Fruit fly (Drosophila melanogaster) Kc167 (cell line): ENCODE measurements around the gene Mlp84B.

Experiments
- Myc ChIP-seq: fragments of >200 bp; optimal IDR thresholded peaks from 2 replicates; lab custom pipeline; 2017; ENCODE audit warnings: missing external identifiers
- Sin3A ChIP-seq: fragments of >200 bp; optimal IDR thresholded peaks from 2 replicates; lab custom pipeline; 2018; ENCODE audit warnings: missing external identifiers
- h ChIP-seq: fragments of >200 bp; optimal IDR thresholded peaks from 3 replicates; lab custom pipeline; 2018; ENCODE audit warnings: missing external identifiers
- insv ChIP-seq: fragments of >200 bp; optimal IDR thresholded peaks from 3 replicates; lab custom pipeline; 2018; ENCODE audit warnings: missing external identifiers
- psq ChIP-seq: fragments of >200 bp; optimal IDR thresholded peaks from 2 replicates; lab custom pipeline; 2017; ENCODE audit warnings: missing external identifiers
- ttk ChIP-seq: sonication (Bioruptor generic); optimal IDR thresholded peaks from 2 replicates; lab custom pipeline; 2017; ENCODE audit warnings: missing external identifiers

Mlp84B gene

dm6 chr3R:7117590-7117989, at the start of gene Mlp84B:
Gene Mlp84B, minus strand, starts transcription at chr3R:7117732.
- TF ChIP-seq Myc (lab: Kevin White, UChicago) = no peak
- TF ChIP-seq insv = no peak
- no peak for TF ChIP-seq Sin3A (lab: Kevin White, UChicago)
- no peak for TF ChIP-seq psq (lab: Kevin White, UChicago)

- TF ChIP-seq h (lab: Kevin White, UChicago) = no peak
- TF ChIP-seq insv = no peak
- TF ChIP-seq Sin3A (lab: Kevin White, UChicago) = no peak
- TF ChIP-seq ttk (lab: Kevin White, UChicago) = no peak
- TF ChIP-seq Myc (lab: Kevin White, UChicago) = no peak
- TF ChIP-seq psq (lab: Kevin White, UChicago) = no peak
Measured at dm6 chr3R:7162356-7163289, 45.1 kb upstream of the Mlp84B start, which contains the start of gene sas. Gene sas, plus strand, starts transcription at chr3R:7162808.

- TF ChIP-seq Myc (lab: Kevin White, UChicago) = no peak
- TF ChIP-seq Sin3A (lab: Kevin White, UChicago) = no peak
- TF ChIP-seq ttk (lab: Kevin White, UChicago) = no peak
- no peak for TF ChIP-seq psq (lab: Kevin White, UChicago)
- no peak for TF ChIP-seq insv
- no peak for TF ChIP-seq h (lab: Kevin White, UChicago)
Measured at dm6 chr3R:7159615-7160014, 42.1 kb upstream of the Mlp84B start.

- TF ChIP-seq Sin3A (lab: Kevin White, UChicago) = no peak
- no peak for TF ChIP-seq insv
Measured at dm6 chr3R:7157102-7157501, 39.6 kb upstream of the Mlp84B start.

- TF ChIP-seq Sin3A (lab: Kevin White, UChicago) (no peak), psq (lab: Kevin White, UChicago) (no peak), Myc (lab: Kevin White, UChicago) (no peak), h (lab: Kevin White, UChicago) (no peak), insv (no peak), ttk (lab: Kevin White, UChicago) (no peak)
Measured at dm6 chr3R:7154586-7155357, 37.2 kb upstream of the Mlp84B start, which contains the start of gene MAGE. Gene MAGE, minus strand, starts transcription at chr3R:7155180.

DNA sequence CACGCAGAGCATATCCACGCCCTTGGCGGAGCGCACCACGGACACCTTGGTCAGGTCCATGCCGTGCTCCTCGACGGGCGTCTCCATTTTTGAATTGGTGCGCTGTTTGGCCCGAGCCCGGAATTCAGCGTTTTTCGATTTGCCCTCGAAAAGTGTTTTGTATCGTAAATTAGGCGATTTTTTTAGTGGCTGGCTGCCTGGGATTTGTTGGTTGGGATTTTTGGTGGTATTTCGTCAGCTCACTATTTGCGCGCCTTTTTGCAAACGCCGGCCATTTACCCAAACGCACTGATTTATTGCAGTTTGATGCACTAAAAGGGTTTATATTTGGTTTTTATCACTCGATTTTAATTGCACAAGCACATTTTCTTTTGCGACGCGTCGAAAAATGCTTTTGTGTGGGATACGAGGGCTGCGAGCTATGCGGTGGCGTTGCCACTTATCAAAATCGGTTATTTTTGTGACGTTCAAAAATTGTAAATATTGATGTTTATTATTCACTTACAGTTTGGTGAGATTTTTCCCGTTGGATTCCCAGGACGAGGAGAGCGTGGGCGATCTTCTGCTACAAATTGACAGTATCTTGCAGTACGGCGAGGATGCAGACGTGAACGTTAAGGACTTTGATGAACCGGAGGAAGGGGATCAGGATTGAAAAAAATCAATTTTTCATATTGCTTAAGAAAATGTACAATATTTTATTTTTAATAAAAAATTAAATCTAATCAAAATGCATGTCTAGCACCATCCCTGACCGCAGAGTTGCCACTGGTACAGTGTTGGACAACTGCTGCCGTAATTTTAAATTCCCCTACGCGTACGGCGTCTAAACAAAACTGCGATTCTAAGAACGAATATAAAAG, 33.2 kb upstream of the Mlp84B start, which contains the start of the genes gfzf and Sas-4:
gfzf (minus strand) TSS at position 425 of the 863 bp plus-strand sequence.
Sas-4 (plus strand) TSS at position 824 of the 863 bp plus-strand sequence.
- TF ChIP-seq Myc (lab: Kevin White, UChicago) (no peak), insv (no peak), psq (lab: Kevin White, UChicago) (no peak), ttk (lab: Kevin White, UChicago) (no peak), Sin3A (lab: Kevin White, UChicago) (no peak), h (lab: Kevin White, UChicago) (no peak)

DNA sequence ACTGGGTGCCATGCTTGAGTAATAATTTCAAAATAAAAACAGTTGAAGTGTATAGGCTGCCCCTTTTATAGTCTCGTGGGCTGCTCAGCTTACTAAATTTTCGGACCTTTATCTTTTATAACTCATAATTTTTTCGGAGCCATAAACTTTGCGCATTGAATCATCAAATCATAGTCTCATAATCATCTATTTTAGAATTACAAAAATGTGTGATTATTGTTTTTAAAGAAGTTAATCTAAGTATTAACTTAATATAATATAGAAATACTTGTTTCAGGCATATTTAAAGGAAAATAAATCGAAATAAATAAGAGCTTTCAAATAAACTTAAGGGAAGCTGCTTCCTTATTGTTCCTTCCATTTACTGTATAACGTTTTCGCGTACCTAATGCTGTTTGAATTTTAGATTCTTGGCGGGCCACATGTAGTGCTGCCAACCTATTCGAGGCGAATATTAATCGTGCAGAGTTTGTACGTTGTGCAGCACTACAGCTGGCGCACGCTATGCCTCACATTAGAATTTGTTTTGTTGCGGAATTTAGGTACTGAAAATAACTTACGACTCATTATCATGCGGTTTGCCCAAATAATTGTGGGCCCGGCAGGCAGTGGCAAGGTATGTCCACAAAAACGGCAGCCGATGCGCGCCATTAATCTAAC, 26.8 kb upstream of the Mlp84B start, which contains the start of the genes CG14610 and CG2656:
CG14610 (minus strand) TSS at position 51 of the 660 bp plus-strand sequence.
CG2656 (plus strand) TSS at position 480 of the 660 bp plus-strand sequence.
- TF ChIP-seq psq (lab: Kevin White, UChicago) = no peak
- no peak for TF ChIP-seq h (lab: Kevin White, UChicago)
- no peak for TF ChIP-seq insv
- TF ChIP-seq ttk (lab: Kevin White, UChicago) = no peak

dm6 chr3R:7142580-7142979, 25.0 kb upstream of the Mlp84B start:
- no peak for TF ChIP-seq Myc (lab: Kevin White, UChicago)
- TF ChIP-seq Sin3A (lab: Kevin White, UChicago) = no peak
- no peak for TF ChIP-seq insv
- TF ChIP-seq ttk (lab: Kevin White, UChicago) = no peak
- no peak for TF ChIP-seq h (lab: Kevin White, UChicago)
- no peak for TF ChIP-seq psq (lab: Kevin White, UChicago)

DNA sequence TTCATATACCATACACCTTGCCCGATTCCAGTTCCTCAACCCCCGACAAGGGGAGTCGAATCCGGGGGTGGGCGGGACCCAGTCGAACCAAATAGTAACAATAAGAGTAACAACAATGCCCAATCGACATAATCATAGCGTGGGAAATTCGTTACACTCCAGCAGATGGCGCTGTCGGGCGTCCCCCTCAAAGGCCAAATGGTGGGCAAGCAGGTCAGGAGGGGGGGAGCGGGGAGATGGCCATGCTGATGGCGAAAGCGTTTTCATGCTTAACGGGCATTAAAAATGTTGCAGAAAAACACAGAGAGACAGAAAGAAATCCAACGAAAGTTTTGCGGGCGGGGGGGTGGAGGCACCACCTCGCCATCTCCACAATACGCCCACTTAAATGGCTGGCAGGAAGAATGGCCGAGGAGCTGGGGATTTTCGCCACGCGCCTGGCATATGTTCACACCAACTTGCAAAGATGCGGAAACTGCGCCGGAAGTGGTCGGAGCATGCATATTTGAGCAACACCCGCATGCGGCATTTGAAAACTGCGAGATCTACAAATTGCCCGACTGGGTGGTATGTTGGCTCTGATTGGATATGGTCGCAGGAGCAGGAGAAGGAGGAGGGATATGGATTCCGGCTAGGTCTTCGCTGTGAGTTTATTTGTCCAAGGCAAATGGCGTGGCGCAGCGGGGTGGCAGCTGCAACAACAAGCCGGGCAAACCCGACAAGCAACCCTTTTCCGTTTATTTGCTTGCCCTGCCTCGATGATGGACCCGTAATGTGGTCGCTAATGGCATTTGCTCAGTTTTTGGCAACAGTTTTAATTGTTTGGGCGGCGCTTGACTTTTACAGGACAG, 21.9 kb upstream of the Mlp84B start:
- no peak for TF ChIP-seq insv
- no peak for TF ChIP-seq h (lab: Kevin White, UChicago)
- no peak for TF ChIP-seq ttk (lab: Kevin White, UChicago)
- TF ChIP-seq Myc (lab: Kevin White, UChicago) = no peak
- no peak for TF ChIP-seq Sin3A (lab: Kevin White, UChicago)

DNA sequence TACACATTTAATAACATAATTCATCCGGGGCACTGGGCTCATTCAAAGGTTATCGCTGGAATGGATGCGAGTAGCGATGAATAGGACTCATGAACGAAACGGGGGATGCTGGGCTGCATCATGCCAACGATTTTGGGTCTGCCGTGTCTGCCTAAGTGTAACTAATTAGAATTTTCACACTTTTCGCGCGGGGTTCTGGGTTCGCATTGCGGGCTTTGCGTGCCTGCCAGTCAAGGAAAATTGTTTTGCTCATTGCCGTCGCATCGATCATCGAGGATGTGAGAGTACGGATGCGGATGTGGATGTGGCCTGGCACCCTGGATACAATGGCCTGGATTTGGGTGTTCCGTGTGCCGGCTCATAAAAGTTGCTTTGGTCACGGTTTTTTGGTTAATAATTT, 20.5 kb upstream of the Mlp84B start:
- TF ChIP-seq h (lab: Kevin White, UChicago) (no peak), ttk (lab: Kevin White, UChicago) (no peak), psq (lab: Kevin White, UChicago) (no peak), Myc (lab: Kevin White, UChicago) (no peak), insv (no peak), Sin3A (lab: Kevin White, UChicago) (no peak)
